Fruit fly (Drosophila melanogaster) Kc167 (cell line): Measurements from ENCODE around the gene CG1824.

Source experiments
- h ChIP-seq: fragments of >200 bp; optimal IDR thresholded peaks from 3 replicates; lab custom pipeline; 2018; ENCODE audit warnings: missing external identifiers
- insv ChIP-seq: fragments of >200 bp; optimal IDR thresholded peaks from 3 replicates; lab custom pipeline; 2018; ENCODE audit warnings: missing external identifiers
- psq ChIP-seq: fragments of >200 bp; optimal IDR thresholded peaks from 2 replicates; lab custom pipeline; 2017; ENCODE audit warnings: missing external identifiers
- ttk ChIP-seq: sonication (Bioruptor generic); optimal IDR thresholded peaks from 2 replicates; lab custom pipeline; 2017; ENCODE audit warnings: missing external identifiers

- TF ChIP-seq h (lab: Kevin White, UChicago) (no peak), insv (lab: Kevin White, UChicago) (no peak), psq (lab: Kevin White, UChicago) (no peak), ttk (lab: Kevin White, UChicago) (no peak)
These were observed 37.8 kb upstream of the CG1824 start for dm6 chrX:12633204-12633603.
